Fruit fly (Drosophila melanogaster): Measurements from ENCODE around the gene CG7202.

CG7202 gene

dm6 chr3L:21509488-21510122 lies 17.0 kb upstream of the CG7202 start (continued):
- TF ChIP-seq chn (GFP tag; optimal IDR thresholded peaks at IDR 0.05) (peak; percentile 10), sob (GFP tag; IDR thresholded peaks at IDR 0.05) (peak; percentile 25; the same call in 1 of the 2 replicates), Nf-YC (tag; optimal IDR thresholded peaks at IDR 0.05) (no peak), dmrt99B (tag; optimal IDR thresholded peaks at IDR 0.05) (peak; percentile 50), Hmr (GFP tag; optimal IDR thresholded peaks at IDR 0.05) (peak; percentile 48), CG1603 (tag; optimal IDR thresholded peaks at IDR 0.05) (peak; percentile 47), CG17186 (GFP tag; optimal IDR thresholded peaks at IDR 0.05) (no peak), D19A (tag; optimal IDR thresholded peaks at IDR 0.05) (peak; percentile 32), CG17361 (GFP tag; IDR thresholded peaks at IDR 0.05) (peak; percentile 61; the same call in 2 of the 3 replicates), pnt (GFP tag; optimal IDR thresholded peaks at IDR 0.05) (peak; percentile 11), en (GFP tag; optimal IDR thresholded peaks at IDR 0.05) (no peak), sens (GFP tag) (peak; percentile 90), CG2712 (tag; optimal IDR thresholded peaks at IDR 0.05) (peak; percentile 51), Hr78 (GFP tag; optimal IDR thresholded peaks at IDR 0.05) (peak in 1 of 2 experiments; percentile 57), scrt (GFP tag; optimal IDR thresholded peaks at IDR 0.05) (peak; percentile 15), CG12769 (tag; optimal IDR thresholded peaks at IDR 0.05) (peak; percentile 46), chm (GFP tag; IDR thresholded peaks at IDR 0.05) (no peak), repo (GFP tag; optimal IDR thresholded peaks at IDR 0.05) (peak; percentile 32), Antp (GFP tag; optimal IDR thresholded peaks at IDR 0.05) (peak; percentile 40), exex (tag; optimal IDR thresholded peaks at IDR 0.05) (peak; percentile 82), CG18476 (GFP tag; optimal IDR thresholded peaks at IDR 0.05) (peak; percentile 5), Fer1 (GFP tag; optimal IDR thresholded peaks at IDR 0.05) (peak; percentile 39), slbo (GFP tag; IDR thresholded peaks at IDR 0.05) (peak; percentile 57), Pdp1 (GFP tag; optimal IDR thresholded peaks at IDR 0.05) (peak; percentile 10 to 36), CG15514 (GFP tag; optimal IDR thresholded peaks at IDR 0.05) (peak; percentile 1), CG6689 (GFP tag; IDR thresholded peaks at IDR 0.05) (0 out of 2 replicates have a peak, but pooled peaks have one; percentile 9), CG5245 (GFP tag; optimal IDR thresholded peaks at IDR 0.05) (peak; percentile 14), CG12659 (GFP tag; optimal IDR thresholded peaks at IDR 0.05) (peak; percentile 31), bab2 (GFP tag; optimal IDR thresholded peaks at IDR 0.05) (no peak), Hr51 (GFP tag; optimal IDR thresholded peaks at IDR 0.05) (peak in 1 of 2 experiments; percentile 49), row (GFP tag; IDR thresholded peaks at IDR 0.05) (peak; percentile 71), CG4424 (GFP tag; optimal IDR thresholded peaks at IDR 0.05) (peak; percentile 18), CG11456 (GFP tag; IDR thresholded peaks at IDR 0.05) (0 out of 3 replicates have a peak, but pooled peaks have one; percentile 7), CG3065 (GFP tag; optimal IDR thresholded peaks at IDR 0.05) (no peak), pum (GFP tag; optimal IDR thresholded peaks at IDR 0.05) (peak; percentile 8), lilli (GFP tag; optimal IDR thresholded peaks at IDR 0.05) (peak; percentile 48), zfh1 (GFP tag; IDR thresholded peaks at IDR 0.05) (0 out of 3 replicates have a peak, but pooled peaks have one; percentile 34), ab (GFP tag; optimal IDR thresholded peaks at IDR 0.05) (no peak), CG10267 (tag; optimal IDR thresholded peaks at IDR 0.05) (peak; percentile 28), BtbVII (GFP tag; optimal IDR thresholded peaks at IDR 0.05) (peak; percentile 53), CG7556 (GFP tag; optimal IDR thresholded peaks at IDR 0.05) (peak; percentile 51), CG14860 (GFP tag; IDR thresholded peaks at IDR 0.05; ENCODE audit: partially characterized antibody) (no peak), CG17359 (tag; optimal IDR thresholded peaks at IDR 0.05) (peak; percentile 38), CG6791 (GFP tag; IDR thresholded peaks at IDR 0.05; ENCODE audit: partially characterized antibody) (0 out of 3 replicates have a peak, but pooled peaks have one; percentile 26), unpg (GFP tag; optimal IDR thresholded peaks at IDR 0.05) (peak; percentile 52), zfh2 (GFP tag; optimal IDR thresholded peaks at IDR 0.05) (peak; percentile 36), Chrac-16 (GFP tag; optimal IDR thresholded peaks at IDR 0.05) (peak; percentile 14), toy (GFP tag; IDR thresholded peaks at IDR 0.05) (no peak), CG7745 (tag; optimal IDR thresholded peaks at IDR 0.05) (peak; percentile 37)
